Worm (Caenorhabditis elegans): ENCODE data around the gene F28H7.3.

DNA sequence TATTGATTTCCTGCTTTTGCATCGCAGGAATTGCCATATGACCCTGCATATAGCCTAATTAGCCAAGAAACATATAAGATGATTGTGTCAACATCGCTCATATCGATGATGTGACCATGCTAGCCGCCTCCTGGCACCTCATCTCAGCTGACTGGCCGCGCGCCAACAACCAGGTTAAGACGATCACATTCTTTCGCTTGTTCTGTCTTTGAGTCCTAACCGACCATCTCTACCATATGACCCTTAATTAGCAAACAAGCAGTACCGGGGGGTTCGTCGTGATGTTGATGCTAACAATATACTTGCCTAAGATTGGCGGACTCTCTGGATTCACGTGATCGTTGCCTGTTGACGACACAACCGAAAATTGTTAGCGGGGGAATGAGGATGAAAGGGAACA, 28.0 kb downstream of the F28H7.3 start:
- TF ChIP-seq mep-1 (tag; optimal IDR thresholded peaks at IDR 0.05): no peak
- no peak for TF ChIP-seq ztf-11 (tag; optimal IDR thresholded peaks at IDR 0.05)
- TF ChIP-seq tbx-8 (GFP tag; optimal IDR thresholded peaks at IDR 0.05): no peak
- TF ChIP-seq elt-3 (tag; optimal IDR thresholded peaks at IDR 0.05): no peak
- TF ChIP-seq nhr-76 (tag; optimal IDR thresholded peaks at IDR 0.05): no peak
- TF ChIP-seq pha-4 (tag; optimal IDR thresholded peaks at IDR 0.05): no peak
- TF ChIP-seq lsy-2 (tag; optimal IDR thresholded peaks at IDR 0.05): no peak
- no peak for TF ChIP-seq nhr-12 (tag; optimal IDR thresholded peaks at IDR 0.05)
- no peak for TF ChIP-seq unc-39 (tag; optimal IDR thresholded peaks at IDR 0.05)
- TF ChIP-seq snpc-4 (tag; optimal IDR thresholded peaks at IDR 0.05): no peak
- TF ChIP-seq lin-13 (tag; optimal IDR thresholded peaks at IDR 0.05): no peak
- TF ChIP-seq blmp-1 (tag; optimal IDR thresholded peaks at IDR 0.05): no peak

All from whole organism, mixed stage, embryonic.